Worm (Caenorhabditis elegans): ENCODE data around the gene T06A1.5.

DNA sequence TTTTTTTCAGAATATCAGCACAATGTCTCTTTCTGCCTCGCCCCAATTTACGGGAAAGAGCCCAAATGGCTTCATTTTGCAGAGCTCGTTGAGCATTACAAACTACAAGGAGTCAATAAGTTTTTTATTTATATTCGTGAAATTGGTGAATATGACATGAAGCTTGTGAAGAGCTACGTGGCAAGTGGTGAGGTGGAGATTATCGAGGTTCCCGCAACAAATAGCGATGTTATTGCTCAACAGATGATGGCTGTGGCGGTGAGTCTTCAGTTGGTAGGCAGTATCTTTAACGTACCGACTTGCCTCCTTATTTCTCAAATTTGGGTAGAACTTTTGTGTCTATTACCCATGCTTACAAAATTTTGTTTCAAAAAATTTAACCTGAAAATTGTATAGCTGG lies 1.4 kb downstream of the T06A1.5 start:
- TF ChIP-seq skn-1 (tag; optimal IDR thresholded peaks at IDR 0.05): no peak
- no peak for TF ChIP-seq ctbp-1 (GFP tag; IDR thresholded peaks at IDR 0.05)
- no peak for TF ChIP-seq R02D3.7 (tag; optimal IDR thresholded peaks at IDR 0.05)
- TF ChIP-seq cey-2 (tag; optimal IDR thresholded peaks at IDR 0.05; ENCODE audit: borderline replicate concordance, insufficient read depth): no peak
